Fruit fly (Drosophila melanogaster): ENCODE measurements around the gene Seipin.

The Seipin gene

DNA sequence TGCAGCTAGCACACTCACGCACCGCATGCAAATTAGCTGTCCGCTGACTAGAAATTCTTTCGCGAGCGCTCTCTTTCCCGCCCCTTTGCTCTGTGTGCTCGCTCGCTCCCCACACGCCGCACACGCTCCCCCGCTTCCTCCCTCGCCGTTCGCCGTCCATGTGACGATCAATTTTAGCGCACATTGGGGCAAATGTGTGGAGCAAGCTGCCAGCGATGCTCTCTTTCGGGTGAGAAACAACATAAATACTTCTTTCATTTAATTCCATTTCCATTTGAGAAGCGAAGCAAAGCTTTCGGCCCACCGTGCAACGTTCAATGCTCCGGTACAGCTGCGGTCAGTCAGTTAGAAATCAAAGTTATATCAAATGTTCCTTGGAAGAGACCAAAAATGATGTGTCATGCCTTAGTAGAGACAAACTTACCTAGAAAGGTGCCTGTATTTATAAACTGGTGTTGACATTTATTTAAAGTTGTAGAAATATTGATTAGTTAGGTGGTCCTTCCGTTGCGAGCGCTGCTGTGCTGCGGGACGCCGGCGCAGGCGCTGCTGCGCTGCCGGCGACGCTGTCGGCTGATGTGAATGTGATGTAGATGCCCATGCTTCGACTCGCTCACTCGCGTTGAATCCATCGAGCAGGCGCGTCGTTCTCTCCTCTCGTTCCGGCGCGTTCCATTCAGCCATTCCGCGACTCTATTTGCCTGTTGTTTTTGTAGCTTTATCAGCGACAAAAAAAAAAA is 26.6 kb downstream of the Seipin start (continued):
- TF ChIP-seq rgr (GFP tag; optimal IDR thresholded peaks at IDR 0.05) (peak; percentile 98), CrebA (GFP tag; optimal IDR thresholded peaks at IDR 0.05; ENCODE audit: borderline replicate concordance) (peak; percentile 63), tai (GFP tag; optimal IDR thresholded peaks at IDR 0.05) (peak; percentile 92), jim (GFP tag; optimal IDR thresholded peaks at IDR 0.05) (no peak)

DNA sequence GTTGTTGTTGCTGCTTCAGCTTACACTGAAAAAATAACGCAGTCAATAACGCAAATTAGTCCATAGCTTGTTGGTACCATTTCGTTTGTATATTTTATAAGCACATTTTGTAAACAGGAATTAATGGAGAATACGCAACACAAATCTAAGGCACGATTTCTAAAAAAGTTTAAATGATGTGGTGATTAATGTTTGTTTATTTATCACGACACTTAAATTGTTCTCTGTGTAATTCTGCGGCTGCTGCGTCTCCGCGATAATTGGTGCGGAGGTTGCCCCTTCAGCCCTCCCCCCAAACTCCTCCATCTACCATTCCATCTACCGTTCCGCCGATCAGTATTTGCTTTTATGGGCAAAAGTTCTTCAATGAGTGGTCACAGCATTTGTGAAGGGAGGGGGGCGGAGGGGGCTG is 27.9 kb downstream of the Seipin start:
- TF ChIP-seq fru (GFP tag; optimal IDR thresholded peaks at IDR 0.05) (peak; percentile 91), OdsH (GFP tag; optimal IDR thresholded peaks at IDR 0.05) (peak; percentile 83), HLH106 (tag; optimal IDR thresholded peaks at IDR 0.05) (peak; percentile 87), CG32264 (GFP tag; optimal IDR thresholded peaks at IDR 0.05) (peak; percentile 78), usp (GFP tag; optimal IDR thresholded peaks at IDR 0.05) (no peak), h (GFP tag; optimal IDR thresholded peaks at IDR 0.05) (peak; percentile 87), Hr78 (GFP tag; optimal IDR thresholded peaks at IDR 0.05) (no peak), GATAd (GFP tag; optimal IDR thresholded peaks at IDR 0.05) (no peak), lola (GFP tag; optimal IDR thresholded peaks at IDR 0.05) (no peak), sage (GFP tag; optimal IDR thresholded peaks at IDR 0.05) (peak; percentile 74), pan (optimal IDR thresholded peaks at IDR 0.05) (no peak), jim (GFP tag; optimal IDR thresholded peaks at IDR 0.05) (no peak), foxo (GFP tag; optimal IDR thresholded peaks at IDR 0.05) (peak; percentile 41 to 90), Dfd (GFP tag; optimal IDR thresholded peaks at IDR 0.05) (no peak), sv (GFP tag; optimal IDR thresholded peaks at IDR 0.05) (peak; percentile 45), Rel (GFP tag; optimal IDR thresholded peaks at IDR 0.05) (peak; percentile 2), Rel (tag; optimal IDR thresholded peaks at IDR 0.05) (no peak), Hnf4 (GFP tag; optimal IDR thresholded peaks at IDR 0.05) (peak; percentile 83), tai (GFP tag; optimal IDR thresholded peaks at IDR 0.05) (peak; percentile 58), br (GFP tag; optimal IDR thresholded peaks at IDR 0.05) (peak; percentile 83), woc (GFP tag; optimal IDR thresholded peaks at IDR 0.05) (peak; percentile 88), Mio (GFP tag; optimal IDR thresholded peaks at IDR 0.05) (no peak), rgr (GFP tag; optimal IDR thresholded peaks at IDR 0.05) (peak; percentile 84), psq (GFP tag; optimal IDR thresholded peaks at IDR 0.05) (peak; percentile 76), Jra (GFP tag; optimal IDR thresholded peaks at IDR 0.05) (peak; percentile 53), dmrt93B (GFP tag; optimal IDR thresholded peaks at IDR 0.05) (peak; percentile 75), Sp1 (GFP tag; optimal IDR thresholded peaks at IDR 0.05) (peak; percentile 83), CG9705 (GFP tag; optimal IDR thresholded peaks at IDR 0.05) (peak; percentile 76), Hr83 (GFP tag; optimal IDR thresholded peaks at IDR 0.05; ENCODE audit: poor library complexity, severe bottlenecking) (no peak), ey (GFP tag; optimal IDR thresholded peaks at IDR 0.05) (peak; percentile 87), N (GFP tag; optimal IDR thresholded peaks at IDR 0.05) (no peak), Dif (GFP tag; optimal IDR thresholded peaks at IDR 0.05; ENCODE audit: partially characterized antibody) (no peak), Vsx2 (GFP tag; optimal IDR thresholded peaks at IDR 0.05; ENCODE audit: partially characterized antibody) (no peak), CrebA (GFP tag; optimal IDR thresholded peaks at IDR 0.05; ENCODE audit: borderline replicate concordance) (peak; percentile 6), Abd-B (GFP tag; optimal IDR thresholded peaks at IDR 0.05) (no peak), brk (GFP tag; optimal IDR thresholded peaks at IDR 0.05) (peak; percentile 61)

DNA sequence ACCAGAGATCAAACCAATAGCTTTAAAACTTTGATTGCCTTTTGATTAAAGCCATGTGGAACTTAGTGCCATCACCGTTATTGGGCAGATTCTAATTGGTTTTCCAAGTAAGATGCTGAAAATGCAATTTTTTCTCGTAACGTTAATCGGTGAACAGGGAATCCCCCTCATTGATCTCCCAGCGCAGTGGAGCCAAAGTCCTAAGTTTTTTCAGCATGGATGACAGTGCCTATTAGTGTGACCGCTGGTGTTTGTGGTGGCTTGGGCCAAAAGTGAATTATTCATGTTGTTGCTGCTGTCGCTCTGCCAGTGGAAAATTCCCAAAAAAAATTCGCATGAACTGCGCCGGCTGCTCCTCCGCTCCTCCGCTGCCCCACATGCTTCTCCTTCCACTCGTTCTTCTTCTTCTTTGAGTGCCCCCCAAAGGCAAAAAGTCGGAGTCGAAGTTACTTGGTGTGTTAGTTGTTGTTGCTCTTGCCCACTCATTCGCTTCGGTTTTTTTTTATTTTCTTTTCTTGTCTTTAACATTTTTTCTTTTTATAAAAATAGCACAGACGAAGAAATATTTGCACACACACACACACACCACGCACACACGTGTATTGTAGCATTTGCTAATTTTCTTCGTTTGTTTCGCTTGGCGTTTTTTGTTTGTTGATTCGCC is 28.5 kb downstream of the Seipin start:
- peak; percentile 7 for TF ChIP-seq dsf (GFP tag; optimal IDR thresholded peaks at IDR 0.05; ENCODE audit: borderline replicate concordance)
- TF ChIP-seq dmrt93B (GFP tag; optimal IDR thresholded peaks at IDR 0.05), result peak; percentile 62
- TF ChIP-seq Jra (GFP tag; optimal IDR thresholded peaks at IDR 0.05), result no peak
- TF ChIP-seq pan (optimal IDR thresholded peaks at IDR 0.05), result no peak
- peak; percentile 74 for TF ChIP-seq Sp1 (GFP tag; optimal IDR thresholded peaks at IDR 0.05)
- TF ChIP-seq h (GFP tag; optimal IDR thresholded peaks at IDR 0.05), result peak; percentile 65
- TF ChIP-seq fru (GFP tag; optimal IDR thresholded peaks at IDR 0.05), result peak; percentile 58
- no peak for TF ChIP-seq Myc (optimal IDR thresholded peaks at IDR 0.05)
- peak; percentile 64 for TF ChIP-seq CG9705 (GFP tag; optimal IDR thresholded peaks at IDR 0.05)
- TF ChIP-seq HLH106 (tag; optimal IDR thresholded peaks at IDR 0.05), result peak; percentile 82
- TF ChIP-seq CG32264 (GFP tag; optimal IDR thresholded peaks at IDR 0.05), result peak; percentile 44
- TF ChIP-seq Hnf4 (GFP tag; optimal IDR thresholded peaks at IDR 0.05), result peak; percentile 44
- TF ChIP-seq rgr (GFP tag; optimal IDR thresholded peaks at IDR 0.05), result peak; percentile 68
- TF ChIP-seq usp (GFP tag; optimal IDR thresholded peaks at IDR 0.05), result no peak
- peak; percentile 9 for TF ChIP-seq Dfd (GFP tag; optimal IDR thresholded peaks at IDR 0.05)
- peak; percentile 67 for TF ChIP-seq ey (GFP tag; optimal IDR thresholded peaks at IDR 0.05)
- peak in 1 of 2 experiments; percentile 25 for TF ChIP-seq foxo (GFP tag; optimal IDR thresholded peaks at IDR 0.05)
- peak; percentile 78 for TF ChIP-seq br (GFP tag; optimal IDR thresholded peaks at IDR 0.05)
- peak; percentile 28 for TF ChIP-seq psq (GFP tag; optimal IDR thresholded peaks at IDR 0.05)
- no peak for TF ChIP-seq Rel (GFP tag; optimal IDR thresholded peaks at IDR 0.05)
- TF ChIP-seq Rel (tag; optimal IDR thresholded peaks at IDR 0.05), result peak; percentile 83
